Fruit fly (Drosophila melanogaster) whole organism, embryonic: Measurements from ENCODE around the gene Spn38F.

Experiments
- Bdp1 ChIP-seq: fragments of 200-800 bp; sonication (Bioruptor generic); optimal IDR thresholded peaks from 3 replicates; lab custom pipeline; 2016; ENCODE audit warnings: missing biosample characterization, missing genetic modification characterization
- C15 ChIP-seq: fragments of 200-800 bp; sonication (Bioruptor generic); IDR thresholded peaks from 3 replicates; pipeline ENCODE4 v1.3.6; 2022; ENCODE audit warnings: missing biosample characterization, missing genetic modification characterization
- CG10565 ChIP-seq: fragments of 200-800 bp; sonication (Bioruptor generic); optimal IDR thresholded peaks from 3 replicates; lab custom pipeline; 2016; ENCODE audit warnings: missing biosample characterization, mild to moderate bottlenecking, missing genetic modification characterization
- CG11456 ChIP-seq: fragments of 200-800 bp; sonication (Bioruptor generic); IDR thresholded peaks from 3 replicates; pipeline ENCODE4 v1.3.6; 2022; ENCODE audit warnings: missing biosample characterization, missing genetic modification characterization
- CG15269 ChIP-seq: fragments of 200-800 bp; sonication (Bioruptor generic); optimal IDR thresholded peaks from 2 replicates; lab custom pipeline; 2018; ENCODE audit warnings: missing biosample characterization, mild to moderate bottlenecking, missing genetic modification characterization, moderate library complexity
- CG15479 ChIP-seq: fragments of 200-800 bp; sonication (Bioruptor generic); optimal IDR thresholded peaks from 3 replicates; lab custom pipeline; 2019; ENCODE audit warnings: missing biosample characterization, mild to moderate bottlenecking, missing genetic modification characterization, moderate library complexity
- CG15514 ChIP-seq: fragments of 200-800 bp; sonication (Bioruptor generic); optimal IDR thresholded peaks from 3 replicates; lab custom pipeline; 2017; ENCODE audit warnings: missing biosample characterization, missing genetic modification characterization, mild to moderate bottlenecking, moderate library complexity, missing genetic modification reagents
- CG17361 ChIP-seq: fragments of 200-800 bp; sonication (Bioruptor generic); IDR thresholded peaks from 3 replicates; pipeline ENCODE4 v1.3.6; 2022; ENCODE audit warnings: missing biosample characterization, missing genetic modification characterization
- CG18011 ChIP-seq: fragments of 200-800 bp; sonication (Bioruptor generic); optimal IDR thresholded peaks from 2 replicates; lab custom pipeline; 2017; ENCODE audit warnings: missing biosample characterization, missing genetic modification characterization, mild to moderate bottlenecking, moderate library complexity, missing genotype
- CG18262 ChIP-seq: fragments of 200-800 bp; optimal IDR thresholded peaks from 3 replicates; lab custom pipeline; 2019; ENCODE audit warnings: missing biosample characterization, mild to moderate bottlenecking, missing genetic modification characterization, moderate library complexity
- CG2129 ChIP-seq: fragments of 200-800 bp; sonication (Bioruptor generic); IDR thresholded peaks from 2 replicates; pipeline ENCODE4 v1.3.6; 2022; ENCODE audit warnings: missing biosample characterization, missing genetic modification characterization; ENCODE audit not compliant: partially characterized antibody
- CG43689 ChIP-seq: fragments of 200-800 bp; sonication (Bioruptor generic); IDR thresholded peaks from 2 replicates; pipeline ENCODE4 v1.3.6; 2022; ENCODE audit warnings: missing biosample characterization, missing genetic modification characterization
- CG4404 ChIP-seq: fragments of 200-800 bp; sonication (Bioruptor generic); IDR thresholded peaks from 2 replicates; pipeline ENCODE4 v1.3.6; 2022; ENCODE audit warnings: missing biosample characterization, missing genetic modification characterization
- CG8388 ChIP-seq: fragments of 200-800 bp; sonication (Bioruptor generic); optimal IDR thresholded peaks from 2 replicates; lab custom pipeline; 2019; ENCODE audit warnings: missing biosample characterization, mild to moderate bottlenecking, missing genetic modification characterization, moderate library complexity
- CG9215 ChIP-seq: fragments of 200-800 bp; sonication (Bioruptor generic); IDR thresholded peaks from 2 replicates; pipeline ENCODE4 v1.3.6; 2022; ENCODE audit warnings: missing biosample characterization, missing genetic modification characterization
- CG9609 ChIP-seq: fragments of 200-800 bp; sonication (Bioruptor generic); optimal IDR thresholded peaks from 3 replicates; lab custom pipeline; 2016; ENCODE audit warnings: missing biosample characterization, missing genetic modification characterization
- CG9797 ChIP-seq: fragments of 200-800 bp; sonication (Bioruptor generic); optimal IDR thresholded peaks from 3 replicates; lab custom pipeline; 2018; ENCODE audit warnings: missing biosample characterization, mild to moderate bottlenecking, missing genetic modification characterization
- Dad ChIP-seq: fragments of 200-800 bp; sonication (Bioruptor generic); optimal IDR thresholded peaks from 3 replicates; lab custom pipeline; 2016; ENCODE audit warnings: missing biosample characterization, missing genetic modification characterization
- Deaf1 ChIP-seq: fragments of 200-800 bp; optimal IDR thresholded peaks from 3 replicates; lab custom pipeline; 2019; ENCODE audit warnings: missing biosample characterization, mild to moderate bottlenecking, missing genetic modification characterization, moderate library complexity
- Dll ChIP-seq: fragments of 200-800 bp; sonication (Bioruptor generic); IDR thresholded peaks from 4 replicates; pipeline ENCODE4 v1.3.6; 2022; ENCODE audit warnings: missing biosample characterization, missing genetic modification characterization; ENCODE audit not compliant: partially characterized antibody
- GATAe ChIP-seq: fragments of 200-800 bp; sonication (Bioruptor generic); conservative IDR thresholded peaks from 2 replicates; pipeline ENCODE4 v1.3.6; 2022; ENCODE audit warnings: missing biosample characterization, missing genetic modification characterization
- HLH3B ChIP-seq: fragments of 200-800 bp; sonication (Bioruptor generic); IDR thresholded peaks from 2 replicates; pipeline ENCODE4 v1.3.6; 2022; ENCODE audit warnings: missing biosample characterization, missing genetic modification characterization
- Hr51 ChIP-seq, 2 experiments: fragments of 200-800 bp; sonication (Bioruptor generic); optimal IDR thresholded peaks; 2 replicates in 1 of 2; 3 replicates in 1 of 2; lab custom pipeline; 2016 to 2018; ENCODE audit warnings: missing biosample characterization in 2 of 2, missing genetic modification characterization in 2 of 2, mild to moderate bottlenecking in 1 of 2, moderate library complexity in 1 of 2
- Lim3 ChIP-seq: fragments of 200-800 bp; sonication (Bioruptor generic); IDR thresholded peaks from 2 replicates; pipeline ENCODE4 v1.3.6; 2022; ENCODE audit warnings: missing biosample characterization, missing genetic modification characterization
- Mes4 ChIP-seq: fragments of 200-800 bp; sonication (Bioruptor generic); optimal IDR thresholded peaks from 2 replicates; lab custom pipeline; 2016; ENCODE audit warnings: missing biosample characterization, missing genetic modification characterization
- NFAT ChIP-seq: fragments of 200-800 bp; sonication (Bioruptor generic); IDR thresholded peaks from 2 replicates; pipeline ENCODE4 v1.3.6; 2022; ENCODE audit warnings: missing biosample characterization, missing genetic modification characterization
- Neu2 ChIP-seq: fragments of 200-800 bp; sonication (Bioruptor generic); optimal IDR thresholded peaks from 3 replicates; lab custom pipeline; 2016; ENCODE audit warnings: missing biosample characterization, missing genetic modification characterization, borderline replicate concordance
- Pdp1 ChIP-seq, 2 experiments: fragments of 200-800 bp; sonication (Bioruptor generic); optimal IDR thresholded peaks; 3 replicates each; lab custom pipeline; 2016; ENCODE audit warnings: missing biosample characterization in 2 of 2, missing genetic modification characterization in 2 of 2, mild to moderate bottlenecking in 1 of 2, moderate library complexity in 1 of 2
- Six4 ChIP-seq: fragments of 200-800 bp; sonication (Bioruptor generic); optimal IDR thresholded peaks from 2 replicates; lab custom pipeline; 2016; ENCODE audit warnings: missing biosample characterization, missing genetic modification characterization
- Spps ChIP-seq: fragments of 200-800 bp; sonication (Bioruptor generic); optimal IDR thresholded peaks from 2 replicates; lab custom pipeline; 2018; ENCODE audit warnings: missing biosample characterization, mild to moderate bottlenecking, missing genetic modification characterization
- Usf ChIP-seq: fragments of 200-800 bp; sonication (Bioruptor generic); optimal IDR thresholded peaks from 2 replicates; lab custom pipeline; 2017; ENCODE audit warnings: missing genotype, missing biosample characterization, missing genetic modification characterization
- abd-A ChIP-seq: fragments of 200-800 bp; sonication (Bioruptor generic); optimal IDR thresholded peaks from 3 replicates; lab custom pipeline; 2019; ENCODE audit warnings: missing biosample characterization, mild to moderate bottlenecking, missing genetic modification characterization, moderate library complexity
- bbx ChIP-seq: fragments of 200-800 bp; sonication (Bioruptor generic); IDR thresholded peaks from 2 replicates; pipeline ENCODE4 v1.3.6; 2022; ENCODE audit warnings: missing biosample characterization, missing genetic modification characterization; ENCODE audit not compliant: partially characterized antibody
- bcd ChIP-seq: fragments of 200-800 bp; sonication (Bioruptor generic); optimal IDR thresholded peaks from 2 replicates; lab custom pipeline; 2017; ENCODE audit warnings: missing biosample characterization, mild to moderate bottlenecking, missing genetic modification characterization
- crol ChIP-seq: fragments of 200-800 bp; sonication (Bioruptor generic); IDR thresholded peaks from 2 replicates; pipeline ENCODE4 v1.3.6; 2022; ENCODE audit warnings: missing biosample characterization, missing genetic modification characterization
- dm ChIP-seq: fragments of 200-800 bp; sonication (Bioruptor generic); optimal IDR thresholded peaks from 3 replicates; lab custom pipeline; 2016; ENCODE audit warnings: missing biosample characterization, missing genetic modification characterization
- dmrt11E ChIP-seq: fragments of 200-800 bp; sonication (Bioruptor generic); optimal IDR thresholded peaks from 3 replicates; lab custom pipeline; 2018; ENCODE audit warnings: missing biosample characterization, mild to moderate bottlenecking, missing genetic modification characterization, moderate library complexity
- gro ChIP-seq: fragments of 200-800 bp; sonication (Bioruptor generic); optimal IDR thresholded peaks from 2 replicates; lab custom pipeline; 2016; ENCODE audit warnings: missing biosample characterization, missing genetic modification characterization
- jing ChIP-seq: fragments of 200-800 bp; sonication (Bioruptor generic); optimal IDR thresholded peaks from 2 replicates; lab custom pipeline; 2018; ENCODE audit warnings: missing biosample characterization, mild to moderate bottlenecking, missing genetic modification characterization
- mld ChIP-seq: fragments of 200-800 bp; sonication (Bioruptor generic); IDR thresholded peaks from 3 replicates; pipeline ENCODE4 v1.3.6; 2022; ENCODE audit warnings: missing biosample characterization, missing genetic modification characterization; ENCODE audit not compliant: partially characterized antibody
- nmo ChIP-seq: fragments of 200-800 bp; sonication (Bioruptor generic); optimal IDR thresholded peaks from 2 replicates; lab custom pipeline; 2018; ENCODE audit warnings: missing biosample characterization, mild to moderate bottlenecking, missing genetic modification characterization, moderate library complexity
- pnt ChIP-seq: fragments of 200-800 bp; sonication (Bioruptor generic); optimal IDR thresholded peaks from 3 replicates; lab custom pipeline; 2016; ENCODE audit warnings: missing biosample characterization, missing genetic modification characterization
- ro ChIP-seq: fragments of 200-800 bp; sonication (Bioruptor generic); IDR thresholded peaks from 2 replicates; pipeline ENCODE4 v1.3.6; 2022; ENCODE audit warnings: missing biosample characterization, missing genetic modification characterization
- seq ChIP-seq: fragments of 200-800 bp; sonication (Bioruptor generic); IDR thresholded peaks from 2 replicates; pipeline ENCODE4 v1.3.6; 2022; ENCODE audit warnings: missing biosample characterization, missing genetic modification characterization
- so ChIP-seq: fragments of 200-800 bp; sonication (Bioruptor generic); IDR thresholded peaks from 3 replicates; pipeline ENCODE4 v1.3.6; 2022; ENCODE audit warnings: missing biosample characterization, missing genetic modification characterization
- tio ChIP-seq: fragments of 200-800 bp; sonication (Bioruptor generic); optimal IDR thresholded peaks from 2 replicates; lab custom pipeline; 2017; ENCODE audit warnings: missing biosample characterization, missing genetic modification characterization, inconsistent platforms
- tna ChIP-seq: fragments of 200-800 bp; sonication (Bioruptor generic); IDR thresholded peaks from 2 replicates; pipeline ENCODE4 v1.3.6; 2022; ENCODE audit warnings: missing biosample characterization, missing genetic modification characterization; ENCODE audit not compliant: partially characterized antibody
- wor ChIP-seq: fragments of 200-800 bp; sonication (Bioruptor generic); IDR thresholded peaks from 2 replicates; pipeline ENCODE4 v1.3.6; 2022; ENCODE audit warnings: missing biosample characterization, missing genetic modification characterization
- zf30C ChIP-seq: fragments of 200-800 bp; sonication (Bioruptor generic); optimal IDR thresholded peaks from 3 replicates; lab custom pipeline; 2018; ENCODE audit warnings: missing biosample characterization, mild to moderate bottlenecking, missing genetic modification characterization

The Spn38F gene

dm6 chr2L:20787271-20787791 is 50.5 kb downstream of the Spn38F start, which contains the start of gene Pomp (continued):
- TF ChIP-seq dmrt11E (tag; lab: Kevin White, UChicago) (peak; percentile 80), Hr51 (GFP tag; optimal IDR thresholded peaks at IDR 0.05; lab: Kevin White, UChicago) (peak; percentile 64 to 87), tio (GFP tag; lab: Kevin White, UChicago) (peak; percentile 75), Six4 (peak; percentile 80), CG11456 (GFP tag; lab: Robert Waterston, UW) (peak; percentile 90), CG9797 (GFP tag; lab: Kevin White, UChicago) (peak; percentile 22), GATAe (GFP tag; lab: Robert Waterston, UW) (peak; percentile 42; the same call in 1 of the 2 replicates), CG18262 (tag; lab: Kevin White, UChicago) (peak; percentile 90), Neu2 (peak; percentile 2), mld (GFP tag; lab: Robert Waterston, UW) (no peak), pnt (GFP tag; lab: Kevin White, UChicago) (peak; percentile 56), Spps (peak; percentile 73), CG10565 (GFP tag; lab: Kevin White, UChicago) (peak; percentile 56), Dad (peak; percentile 25), bcd (peak; percentile 88), CG18011 (peak; percentile 61), gro (GFP tag; lab: Kevin White, UChicago) (peak; percentile 68), CG15514 (GFP tag; lab: Kevin White, UChicago) (peak; percentile 88), CG15479 (GFP tag; lab: Kevin White, UChicago) (no peak), tna (GFP tag; lab: Robert Waterston, UW) (peak; percentile 46; the same call in 1 of the 2 replicates), bbx (GFP tag; lab: Robert Waterston, UW) (peak; percentile 78), CG17361 (GFP tag; lab: Robert Waterston, UW) (peak; percentile 90), Usf (GFP tag; lab: Kevin White, UChicago) (peak; percentile 27), C15 (peak; percentile 80; the same call in 1 of the 3 replicates), Dll (GFP tag; lab: Robert Waterston, UW) (peak; percentile 70; the same call in 3 of the 4 replicates), Pdp1 (GFP tag; optimal IDR thresholded peaks at IDR 0.05; lab: Kevin White, UChicago) (peak; percentile 58 to 64), CG9215 (peak; percentile 73), CG4404 (peak; percentile 78), wor (GFP tag; lab: Robert Waterston, UW) (peak; percentile 60), CG2129 (GFP tag; lab: Robert Waterston, UW) (peak; percentile 15; the same call in 1 of the 2 replicates), Lim3 (GFP tag; lab: Robert Waterston, UW) (peak; percentile 48; the same call in 1 of the 2 replicates), HLH3B (GFP tag; lab: Robert Waterston, UW) (peak; percentile 85), CG9609 (GFP tag; lab: Kevin White, UChicago) (peak; percentile 51), CG43689 (GFP tag; lab: Robert Waterston, UW) (0 out of 2 replicates have a peak, but pooled peaks have one; percentile 18), jing (GFP tag; lab: Kevin White, UChicago) (no peak), Mes4 (GFP tag; lab: Kevin White, UChicago) (peak; percentile 29), crol (peak; percentile 35; the same call in 1 of the 2 replicates), seq (GFP tag; lab: Robert Waterston, UW) (peak; percentile 74), Bdp1 (peak; percentile 24), zf30C (GFP tag; lab: Kevin White, UChicago) (peak; percentile 0), nmo (GFP tag; lab: Kevin White, UChicago) (peak; percentile 89), dm (no peak), abd-A (no peak), ro (GFP tag; lab: Robert Waterston, UW) (peak; percentile 66), NFAT (GFP tag; lab: Robert Waterston, UW) (peak; percentile 92), CG15269 (tag; lab: Kevin White, UChicago) (peak; percentile 85), so (GFP tag; lab: Robert Waterston, UW) (peak; percentile 89), CG8388 (GFP tag; lab: Kevin White, UChicago) (peak; percentile 84), Deaf1 (peak; percentile 68)
